Fruit fly (Drosophila melanogaster): ENCODE measurements around the gene Atg2.

DNA sequence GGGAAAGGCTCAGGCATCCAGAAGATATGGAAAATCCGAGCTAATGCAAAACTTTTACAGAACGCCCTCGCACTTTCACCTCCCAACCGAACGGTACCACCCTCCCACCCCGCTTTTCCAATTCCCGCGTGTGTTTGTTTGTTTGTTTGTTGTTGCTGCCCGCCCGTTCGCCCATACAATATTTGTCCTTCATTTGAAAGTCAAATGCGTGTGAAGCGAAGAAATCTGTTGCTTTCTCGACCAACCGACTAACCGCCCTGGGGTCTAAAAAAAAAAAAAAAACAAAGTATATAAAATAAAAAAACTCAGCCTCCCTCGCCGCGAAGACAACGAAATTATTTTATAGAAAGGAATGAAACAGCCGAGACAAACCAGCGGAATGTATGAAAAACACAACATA lies 25.8 kb upstream of the Atg2 start:
- no peak for TF ChIP-seq CG10348 (GFP tag; IDR thresholded peaks at IDR 0.05)
- no peak for TF ChIP-seq Snoo (tag; optimal IDR thresholded peaks at IDR 0.05)
- no peak for TF ChIP-seq CG13204 (GFP tag; optimal IDR thresholded peaks at IDR 0.05)
- no peak for TF ChIP-seq EcR (GFP tag; optimal IDR thresholded peaks at IDR 0.05)

Measured in whole organism, pupa.